Fruit fly (Drosophila melanogaster): ENCODE results near the gene rdo.
A peak's percentile ranks its signal among the peaks of the same experiment; 100 is the strongest.

rdo gene

DNA sequence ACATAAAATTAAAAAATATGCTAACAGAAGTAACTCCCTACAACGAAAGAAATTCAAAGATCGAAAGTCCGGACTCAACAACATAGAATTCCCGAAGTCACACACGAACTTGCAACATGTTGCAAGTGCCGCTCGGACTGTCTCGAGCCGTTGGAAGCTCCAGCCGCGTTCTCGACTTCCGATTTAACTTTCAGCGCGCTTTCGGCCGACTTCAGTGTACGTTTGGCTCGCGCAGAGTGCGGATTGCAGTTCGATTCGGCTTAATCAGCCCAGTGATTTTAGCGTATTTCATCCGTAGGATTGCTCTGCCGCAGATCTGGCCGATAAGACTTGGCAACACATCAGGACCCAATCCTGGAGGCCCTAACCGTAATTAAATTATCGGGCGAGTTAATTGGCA, at the start of gene rdo:
TSS of gene rdo (plus strand) at position 213 of the 400 bp plus-strand sequence.
- TF ChIP-seq cic (GFP tag; optimal IDR thresholded peaks at IDR 0.05) = no peak
- TF ChIP-seq cnc (optimal IDR thresholded peaks at IDR 0.05) = no peak
- no peak for TF ChIP-seq CG12768 (GFP tag; optimal IDR thresholded peaks at IDR 0.05)
- TF ChIP-seq pad (GFP tag; optimal IDR thresholded peaks at IDR 0.05) = no peak
- TF ChIP-seq ovo (GFP tag; optimal IDR thresholded peaks at IDR 0.05) = no peak
- no peak for TF ChIP-seq bab1 (GFP tag; optimal IDR thresholded peaks at IDR 0.05)
- no peak for TF ChIP-seq CG11617 (GFP tag; optimal IDR thresholded peaks at IDR 0.05)
- no peak for TF ChIP-seq CG7101 (tag; optimal IDR thresholded peaks at IDR 0.05)
- no peak for TF ChIP-seq Mnt (GFP tag; optimal IDR thresholded peaks at IDR 0.05)
- no peak for TF ChIP-seq Hr96 (GFP tag; optimal IDR thresholded peaks at IDR 0.05)
- TF ChIP-seq Crg-1 (GFP tag; optimal IDR thresholded peaks at IDR 0.05) = no peak
- no peak for TF ChIP-seq Clk (GFP tag; optimal IDR thresholded peaks at IDR 0.05)
- TF ChIP-seq CG1620 (GFP tag; optimal IDR thresholded peaks at IDR 0.05) = no peak
- TF ChIP-seq CG14711 (tag; optimal IDR thresholded peaks at IDR 0.05) = no peak
- TF ChIP-seq CG7045 (GFP tag; optimal IDR thresholded peaks at IDR 0.05) = no peak

DNA sequence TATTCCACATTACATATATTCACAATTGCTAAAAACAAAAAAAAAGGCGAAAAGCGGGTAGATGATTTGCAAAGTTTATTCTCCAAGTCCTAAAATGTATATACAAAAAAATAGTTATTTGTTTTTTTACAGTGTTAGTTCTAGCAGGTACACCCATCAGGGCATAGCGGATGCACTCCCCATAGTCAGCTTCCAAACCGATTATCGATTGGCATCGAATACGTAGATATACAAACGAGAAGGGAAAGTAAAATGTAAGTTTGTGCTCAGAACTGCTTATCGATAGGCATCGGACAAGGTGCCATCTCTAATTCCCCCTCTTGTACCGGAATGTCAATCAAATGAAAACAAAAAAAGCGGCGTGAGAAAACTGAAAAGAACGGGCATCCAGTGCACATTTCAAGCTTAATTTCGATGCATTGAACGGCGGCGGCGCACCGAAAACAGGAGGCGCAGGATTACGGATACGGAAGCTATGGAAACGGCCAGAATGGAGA, 49.1 kb upstream of the rdo start, which contains the start of gene CG5674:
TSS of gene CG5674 (plus strand) at position 309 of the 497 bp plus-strand sequence.
- peak; percentile 3 for TF ChIP-seq toe (GFP tag; optimal IDR thresholded peaks at IDR 0.05)
- TF ChIP-seq CG14711 (tag; optimal IDR thresholded peaks at IDR 0.05) = no peak
- peak; percentile 18 for TF ChIP-seq CG33017 (tag; optimal IDR thresholded peaks at IDR 0.05)
- TF ChIP-seq CG1620 (GFP tag; optimal IDR thresholded peaks at IDR 0.05) = peak; percentile 11
- peak; percentile 12 for TF ChIP-seq bab1 (GFP tag; optimal IDR thresholded peaks at IDR 0.05)
- peak; percentile 98 for TF ChIP-seq pad (GFP tag; optimal IDR thresholded peaks at IDR 0.05)

DNA sequence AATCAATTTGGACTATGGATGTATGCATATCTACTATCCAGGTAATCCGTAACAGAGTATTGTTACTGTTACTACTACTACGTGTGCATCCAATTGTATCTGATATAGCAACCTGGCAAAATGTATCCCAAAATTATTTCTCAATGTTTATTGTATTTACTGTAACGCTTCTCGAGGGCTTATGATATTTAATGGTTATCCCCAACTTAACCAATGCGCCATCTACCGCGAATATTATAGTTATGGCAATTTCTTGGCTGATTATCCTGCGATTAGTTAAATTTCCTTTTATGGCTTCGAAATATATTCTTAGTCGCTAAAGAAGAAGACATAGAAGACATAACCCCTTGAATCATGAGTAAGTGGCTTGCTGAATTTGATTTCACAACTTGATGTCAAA, 48.5 kb upstream of the rdo start:
- TF ChIP-seq CG11617 (GFP tag; optimal IDR thresholded peaks at IDR 0.05) = no peak
- TF ChIP-seq kay (GFP tag; ENCODE audit: borderline replicate concordance) = no peak
- no peak for TF ChIP-seq CG5204 (GFP tag; optimal IDR thresholded peaks at IDR 0.05)
- TF ChIP-seq cnc (optimal IDR thresholded peaks at IDR 0.05) = no peak
- TF ChIP-seq Clk (GFP tag; optimal IDR thresholded peaks at IDR 0.05) = no peak
- no peak for TF ChIP-seq CG33017 (tag; optimal IDR thresholded peaks at IDR 0.05)
- TF ChIP-seq Hr96 (GFP tag; optimal IDR thresholded peaks at IDR 0.05) = no peak
- no peak for TF ChIP-seq CG7045 (GFP tag; optimal IDR thresholded peaks at IDR 0.05)
- TF ChIP-seq toe (GFP tag; optimal IDR thresholded peaks at IDR 0.05) = no peak
- TF ChIP-seq cic (GFP tag; optimal IDR thresholded peaks at IDR 0.05) = no peak
- TF ChIP-seq ovo (GFP tag; optimal IDR thresholded peaks at IDR 0.05) = no peak
- no peak for TF ChIP-seq CG7101 (tag; optimal IDR thresholded peaks at IDR 0.05)
- no peak for TF ChIP-seq pad (GFP tag; optimal IDR thresholded peaks at IDR 0.05)
- no peak for TF ChIP-seq Mnt (GFP tag; optimal IDR thresholded peaks at IDR 0.05)
- no peak for TF ChIP-seq Crg-1 (GFP tag; optimal IDR thresholded peaks at IDR 0.05)
- no peak for TF ChIP-seq CG12768 (GFP tag; optimal IDR thresholded peaks at IDR 0.05)

DNA sequence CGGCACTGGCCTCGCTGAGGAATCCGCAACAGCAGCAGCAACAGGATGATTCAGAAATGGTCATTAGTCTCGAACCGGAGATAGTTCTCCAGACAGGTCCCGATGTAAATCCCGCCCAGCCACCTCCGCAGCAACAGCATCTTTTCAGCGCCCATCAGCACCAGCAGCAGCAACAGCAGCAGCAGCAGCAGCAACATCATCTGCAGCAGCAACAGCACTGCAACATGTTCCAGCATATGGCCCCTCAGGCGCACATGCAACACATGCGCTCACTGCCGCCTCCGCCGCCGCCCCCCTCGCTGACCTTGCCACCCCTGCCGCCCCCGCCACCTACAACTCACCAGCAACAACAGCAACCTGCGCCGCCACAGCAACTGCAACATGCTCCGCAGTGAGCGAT, 39.2 kb upstream of the rdo start:
- TF ChIP-seq kay (GFP tag; ENCODE audit: borderline replicate concordance) (no peak), CG7101 (tag; optimal IDR thresholded peaks at IDR 0.05) (no peak), Mnt (GFP tag; optimal IDR thresholded peaks at IDR 0.05) (no peak), pad (GFP tag; optimal IDR thresholded peaks at IDR 0.05) (no peak), CG14711 (tag; optimal IDR thresholded peaks at IDR 0.05) (no peak), CG1620 (GFP tag; optimal IDR thresholded peaks at IDR 0.05) (no peak), bab1 (GFP tag; optimal IDR thresholded peaks at IDR 0.05) (no peak), cnc (optimal IDR thresholded peaks at IDR 0.05) (no peak), Crg-1 (GFP tag; optimal IDR thresholded peaks at IDR 0.05) (no peak), tj (GFP tag; optimal IDR thresholded peaks at IDR 0.05) (no peak), CG7045 (GFP tag; optimal IDR thresholded peaks at IDR 0.05) (no peak)

DNA sequence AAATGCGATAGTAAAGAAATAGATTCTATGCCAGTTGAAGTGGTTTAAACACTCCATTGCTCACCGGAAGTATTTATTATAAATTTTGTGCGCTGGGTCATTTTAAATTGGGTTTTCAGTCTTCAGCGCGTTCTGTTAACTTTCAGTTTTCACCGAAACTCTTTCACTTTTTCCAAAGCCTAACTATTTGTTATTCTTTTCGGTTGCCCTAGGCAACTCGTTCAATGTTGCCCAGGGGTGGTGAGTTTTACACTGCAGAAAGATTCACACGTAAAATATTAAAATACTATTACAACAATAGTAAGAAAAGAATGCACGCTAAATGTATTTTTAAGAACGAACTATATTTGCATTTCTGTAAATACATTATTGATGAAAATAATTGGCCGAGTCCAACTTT, 29.8 kb upstream of the rdo start, which contains the start of gene btv:
TSS of gene btv (minus strand) at position 101 of the 400 bp plus-strand sequence.
- TF ChIP-seq Hr96 (GFP tag; optimal IDR thresholded peaks at IDR 0.05) = no peak
- no peak for TF ChIP-seq CG12768 (GFP tag; optimal IDR thresholded peaks at IDR 0.05)
- no peak for TF ChIP-seq bab1 (GFP tag; optimal IDR thresholded peaks at IDR 0.05)
- no peak for TF ChIP-seq CG14711 (tag; optimal IDR thresholded peaks at IDR 0.05)
- TF ChIP-seq CG1620 (GFP tag; optimal IDR thresholded peaks at IDR 0.05) = no peak
- TF ChIP-seq tj (GFP tag; optimal IDR thresholded peaks at IDR 0.05) = no peak

DNA sequence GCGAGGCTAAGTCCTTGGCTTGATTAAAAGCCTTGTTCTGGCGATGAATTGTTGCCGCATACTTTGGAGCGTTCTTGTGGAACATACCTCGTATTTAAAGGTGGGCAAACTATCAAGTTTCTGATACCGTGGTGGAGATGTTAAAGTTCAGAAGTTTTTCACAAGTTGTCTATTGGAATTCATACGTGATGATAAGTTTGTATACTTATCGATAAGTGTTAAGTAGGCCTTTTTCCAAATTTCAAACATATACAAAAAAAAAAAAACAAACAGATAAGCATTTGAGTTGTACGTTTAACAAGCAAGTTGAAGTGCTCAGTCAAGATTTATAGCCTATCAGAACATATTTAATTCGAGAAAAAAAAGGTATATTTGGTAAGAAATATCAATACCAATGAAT, 26.1 kb upstream of the rdo start, which contains the start of gene CG5681:
TSS of gene CG5681 (plus strand) at position 301 of the 400 bp plus-strand sequence.
- TF ChIP-seq CG14711 (tag; optimal IDR thresholded peaks at IDR 0.05) (no peak), Hr96 (GFP tag; optimal IDR thresholded peaks at IDR 0.05) (no peak), Crg-1 (GFP tag; optimal IDR thresholded peaks at IDR 0.05) (no peak), bab1 (GFP tag; optimal IDR thresholded peaks at IDR 0.05) (no peak), CG5204 (GFP tag; optimal IDR thresholded peaks at IDR 0.05) (no peak), CG33017 (tag; optimal IDR thresholded peaks at IDR 0.05) (no peak), ovo (GFP tag; optimal IDR thresholded peaks at IDR 0.05) (no peak), CG1620 (GFP tag; optimal IDR thresholded peaks at IDR 0.05) (no peak), cnc (optimal IDR thresholded peaks at IDR 0.05) (no peak), Mnt (GFP tag; optimal IDR thresholded peaks at IDR 0.05) (no peak), CG12768 (GFP tag; optimal IDR thresholded peaks at IDR 0.05) (no peak), cic (GFP tag; optimal IDR thresholded peaks at IDR 0.05) (no peak), kay (GFP tag; ENCODE audit: borderline replicate concordance) (no peak), tj (GFP tag; optimal IDR thresholded peaks at IDR 0.05) (no peak), CG11617 (GFP tag; optimal IDR thresholded peaks at IDR 0.05) (no peak), toe (GFP tag; optimal IDR thresholded peaks at IDR 0.05) (no peak)

DNA sequence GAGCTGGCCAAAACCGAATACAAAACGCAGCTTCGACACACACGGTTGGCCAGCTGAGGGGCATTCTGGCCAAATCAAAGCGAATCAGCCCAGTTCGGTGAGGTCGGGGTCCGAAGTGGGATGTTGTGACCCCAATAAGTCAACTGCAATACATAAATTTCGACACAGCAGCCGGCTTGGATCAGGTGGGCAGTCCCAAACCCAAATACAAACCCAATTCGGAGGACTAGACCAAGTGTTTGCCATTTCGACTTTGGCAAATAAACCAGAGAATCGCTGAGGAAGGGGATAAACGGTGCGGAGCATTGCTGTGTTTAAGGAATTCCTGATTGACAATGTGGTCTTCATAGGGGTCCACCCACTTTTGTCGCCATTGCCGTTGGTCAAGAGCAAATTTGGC, 23.2 kb upstream of the rdo start:
- TF ChIP-seq toe (GFP tag; optimal IDR thresholded peaks at IDR 0.05) = no peak
- no peak for TF ChIP-seq CG14711 (tag; optimal IDR thresholded peaks at IDR 0.05)
- TF ChIP-seq cnc (optimal IDR thresholded peaks at IDR 0.05) = no peak
- no peak for TF ChIP-seq pad (GFP tag; optimal IDR thresholded peaks at IDR 0.05)
- TF ChIP-seq Clk (GFP tag; optimal IDR thresholded peaks at IDR 0.05) = no peak
- TF ChIP-seq cic (GFP tag; optimal IDR thresholded peaks at IDR 0.05) = no peak
- no peak for TF ChIP-seq ovo (GFP tag; optimal IDR thresholded peaks at IDR 0.05)
- no peak for TF ChIP-seq kay (GFP tag; ENCODE audit: borderline replicate concordance)
